Worm (Caenorhabditis elegans) whole organism, late embryonic: ENCODE data around the gene npax-3.

ENCODE experiments used
- ama-1 ChIP-seq: fragments of 150-350 bp; optimal IDR thresholded peaks from 2 replicates; lab custom pipeline; 2014
- ceh-2 ChIP-seq: sonication (generic microtip); optimal IDR thresholded peaks from 2 replicates; lab custom pipeline; 2016; ENCODE audit warnings: missing genotype, missing genetic modification characterization, missing compliant biosample characterization
- ceh-48 ChIP-seq: sonication (generic microtip); optimal IDR thresholded peaks from 2 replicates; lab custom pipeline; 2016; ENCODE audit warnings: missing genetic modification characterization, inconsistent platforms, missing compliant biosample characterization
- ets-4 ChIP-seq: sonication (generic microtip); optimal IDR thresholded peaks from 2 replicates; lab custom pipeline; 2016; ENCODE audit warnings: missing genetic modification characterization, missing compliant biosample characterization
- hlh-15 ChIP-seq: sonication (generic microtip); optimal IDR thresholded peaks from 2 replicates; lab custom pipeline; 2016; ENCODE audit warnings: missing genetic modification characterization, missing compliant biosample characterization
- lin-11 ChIP-seq: fragments of 200-800 bp; sonication (Bioruptor generic); optimal IDR thresholded peaks from 2 replicates; lab custom pipeline; 2018; ENCODE audit warnings: mild to moderate bottlenecking, missing genetic modification characterization, missing compliant biosample characterization
- nfya-1 ChIP-seq: sonication (generic microtip); optimal IDR thresholded peaks from 2 replicates; lab custom pipeline; 2017; ENCODE audit warnings: missing genetic modification characterization, mild to moderate bottlenecking, missing compliant biosample characterization, antibody characterized with exemption, moderate library complexity
- odd-2 ChIP-seq: sonication (generic microtip); optimal IDR thresholded peaks from 2 replicates; lab custom pipeline; 2017; ENCODE audit warnings: antibody characterized with exemption, mild to moderate bottlenecking, missing genetic modification characterization, missing compliant biosample characterization
- pha-4 ChIP-seq: fragments of 150-350 bp; optimal IDR thresholded peaks from 2 replicates; lab custom pipeline; 2018; ENCODE audit warnings: missing biosample characterization, missing genetic modification reagents, missing genetic modification characterization
- unc-55 ChIP-seq: sonication (generic microtip); optimal IDR thresholded peaks from 2 replicates; lab custom pipeline; 2017; ENCODE audit warnings: missing biosample characterization, missing genetic modification reagents, missing genetic modification characterization

DNA sequence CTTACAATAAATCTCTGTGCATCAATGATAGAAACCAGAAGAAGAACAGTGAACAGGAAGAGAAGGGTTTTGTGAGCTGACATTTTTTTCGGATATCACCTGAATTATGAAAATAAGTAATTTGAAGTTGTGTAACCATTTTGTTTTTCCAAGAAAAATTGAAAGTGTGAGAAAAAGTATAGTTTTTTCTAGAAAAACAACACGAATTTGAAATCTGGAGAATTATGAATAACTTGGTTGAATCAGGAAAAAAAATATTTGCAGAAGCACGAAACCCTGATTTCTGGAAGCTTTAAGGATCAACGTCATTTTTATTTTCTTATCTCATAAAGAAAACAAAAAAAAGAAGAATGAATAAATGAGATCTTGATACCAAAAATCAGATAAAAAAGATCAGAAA, 46.6 kb upstream of the npax-3 start, which contains the start of gene F13E9.12:
- TF ChIP-seq pha-4 (no peak), lin-11 (tag; lab: Kevin White, UChicago) (no peak), ets-4 (tag; lab: Kevin White, UChicago) (no peak), unc-55 (GFP tag; lab: Kevin White, UChicago) (no peak), ceh-48 (tag; lab: Kevin White, UChicago) (no peak), hlh-15 (tag; lab: Kevin White, UChicago) (no peak), ama-1 (no peak), odd-2 (tag; lab: Kevin White, UChicago) (no peak), ceh-2 (tag; lab: Kevin White, UChicago) (no peak), nfya-1 (no peak)
